Worm (Caenorhabditis elegans) whole organism, L1 larva: ENCODE results near the gene C06H5.6.

Experiments used
- C16A3.4 ChIP-seq: fragments of 150-350 bp; optimal IDR thresholded peaks from 2 replicates; lab custom pipeline; 2014; ENCODE audit warnings: missing biosample characterization, missing genetic modification characterization
- C34B4.2 ChIP-seq: sonication (generic microtip); optimal IDR thresholded peaks from 2 replicates; lab custom pipeline; 2017; ENCODE audit warnings: mild to moderate bottlenecking, missing genetic modification characterization, missing compliant biosample characterization
- F16B12.6 ChIP-seq: fragments of 150-350 bp; optimal IDR thresholded peaks from 2 replicates; lab custom pipeline; 2014; ENCODE audit warnings: missing biosample characterization, missing genetic modification characterization
- alr-1 ChIP-seq: fragments of 200-800 bp; sonication (Bioruptor generic); optimal IDR thresholded peaks from 2 replicates; lab custom pipeline; 2018; ENCODE audit warnings: borderline replicate concordance, mild to moderate bottlenecking, missing genetic modification characterization, missing compliant biosample characterization
- ama-1 ChIP-seq: fragments of 150-350 bp; optimal IDR thresholded peaks from 2 replicates; lab custom pipeline; 2014
- blmp-1 ChIP-seq: fragments of 150-350 bp; optimal IDR thresholded peaks from 2 replicates; lab custom pipeline; 2014; ENCODE audit warnings: missing biosample characterization, missing genetic modification characterization
- ceh-63 ChIP-seq: fragments of 200-800 bp; sonication (Bioruptor generic); optimal IDR thresholded peaks from 2 replicates; lab custom pipeline; 2018; ENCODE audit warnings: mild to moderate bottlenecking, missing genetic modification characterization, missing compliant biosample characterization
- ces-1 ChIP-seq: fragments of 150-350 bp; optimal IDR thresholded peaks from 2 replicates; lab custom pipeline; 2014; ENCODE audit warnings: missing biosample characterization, missing genetic modification reagents, missing genetic modification characterization
- dpl-1 ChIP-seq, 3 experiments: fragments of 150-350 bp in 2 of 3; sonication (generic microtip) in 1 of 3; optimal IDR thresholded peaks; 2 replicates each; lab custom pipeline; 2014 to 2017; ENCODE audit warnings: missing biosample characterization in 3 of 3, missing genetic modification characterization in 3 of 3, missing genetic modification reagents in 3 of 3
- dsc-1 ChIP-seq: sonication (generic microtip); optimal IDR thresholded peaks from 2 replicates; lab custom pipeline; 2016; ENCODE audit warnings: mild to moderate bottlenecking, missing genetic modification characterization, missing compliant biosample characterization
- efl-1 ChIP-seq, 4 experiments: fragments of 150-350 bp; optimal IDR thresholded peaks in 3 of 4; peaks in 1 of 4; 1 replicate in 1 of 4; 2 replicates in 3 of 4; lab custom pipeline; 2014; ENCODE audit warnings: missing biosample characterization in 2 of 4, missing genetic modification characterization in 2 of 4, missing genetic modification reagents in 2 of 4
- efl-3 ChIP-seq: fragments of 200-800 bp; sonication (Bioruptor generic); optimal IDR thresholded peaks from 2 replicates; lab custom pipeline; 2018; ENCODE audit warnings: mild to moderate bottlenecking, missing genetic modification characterization, missing compliant biosample characterization
- elt-3 ChIP-seq, 6 experiments: fragments of 150-350 bp in 1 of 6; sonication (generic microtip); optimal IDR thresholded peaks; 2 replicates each; lab custom pipeline; 2017 to 2018; ENCODE audit warnings: missing biosample characterization in 6 of 6, missing genetic modification characterization in 6 of 6, inconsistent platforms in 1 of 6
- ets-5 ChIP-seq: fragments of 200-800 bp; sonication (Bioruptor generic); IDR thresholded peaks from 2 replicates; pipeline ENCODE4 v1.3.6; 2022; ENCODE audit warnings: missing genetic modification characterization, missing compliant biosample characterization
- fkh-10 ChIP-seq: sonication (generic microtip); optimal IDR thresholded peaks from 2 replicates; lab custom pipeline; 2017; ENCODE audit warnings: missing biosample characterization, missing genetic modification reagents, missing genetic modification characterization
- fkh-4 ChIP-seq: sonication (generic microtip); optimal IDR thresholded peaks from 2 replicates; lab custom pipeline; 2016; ENCODE audit warnings: missing compliant biosample characterization, missing genetic modification characterization, borderline replicate concordance
- fkh-8 ChIP-seq: sonication (generic microtip); optimal IDR thresholded peaks from 2 replicates; lab custom pipeline; 2016; ENCODE audit warnings: mild to moderate bottlenecking, missing genetic modification characterization, missing compliant biosample characterization
- grh-1 ChIP-seq: fragments of 200-800 bp; sonication (Bioruptor generic); IDR thresholded peaks from 2 replicates; pipeline ENCODE4 v1.3.6; 2022; ENCODE audit warnings: missing genetic modification reagents, missing genetic modification characterization, missing compliant biosample characterization
- hpl-2 ChIP-seq: fragments of 150-350 bp; optimal IDR thresholded peaks from 2 replicates; lab custom pipeline; 2014; ENCODE audit warnings: missing biosample characterization, missing genetic modification reagents, missing genetic modification characterization
- irx-1 ChIP-seq: sonication (generic microtip); optimal IDR thresholded peaks from 2 replicates; lab custom pipeline; 2016; ENCODE audit warnings: missing genetic modification characterization, missing compliant biosample characterization
- isw-1 ChIP-seq: fragments of 200-800 bp; sonication (Bioruptor generic); IDR thresholded peaks from 2 replicates; pipeline ENCODE4 v1.3.6; 2022; ENCODE audit warnings: missing genetic modification characterization, missing compliant biosample characterization
- lin-13 ChIP-seq: fragments of 150-350 bp; optimal IDR thresholded peaks from 2 replicates; lab custom pipeline; 2014; ENCODE audit warnings: missing biosample characterization, missing genetic modification reagents, missing genetic modification characterization
- lin-14 ChIP-seq: fragments of 200-800 bp; sonication (Bioruptor generic); optimal IDR thresholded peaks from 2 replicates; lab custom pipeline; 2018; ENCODE audit warnings: mild to moderate bottlenecking, missing genetic modification characterization, moderate library complexity, missing compliant biosample characterization
- lin-15B ChIP-seq: fragments of 150-350 bp; sonication (generic microtip); optimal IDR thresholded peaks from 3 replicates; lab custom pipeline; 2014; ENCODE audit warnings: missing biosample characterization, missing genetic modification characterization
- lin-35 ChIP-seq, 2 experiments: fragments of 150-350 bp; optimal IDR thresholded peaks; 2 replicates each; lab custom pipeline; 2014; ENCODE audit warnings: missing biosample characterization in 2 of 2, missing genetic modification characterization in 2 of 2, missing genetic modification reagents in 2 of 2
- lin-39 ChIP-seq: fragments of 150-350 bp; optimal IDR thresholded peaks from 2 replicates; lab custom pipeline; 2014; ENCODE audit warnings: missing biosample characterization, missing genetic modification reagents, missing genetic modification characterization
- lir-3 ChIP-seq: sonication (generic microtip); optimal IDR thresholded peaks from 2 replicates; lab custom pipeline; 2016; ENCODE audit warnings: mild to moderate bottlenecking, missing genetic modification characterization, moderate library complexity, missing compliant biosample characterization; ENCODE audit not compliant: poor library complexity
- lsy-2 ChIP-seq, 2 experiments: fragments of 150-350 bp; optimal IDR thresholded peaks; 2 replicates each; lab custom pipeline; 2014; ENCODE audit warnings: missing biosample characterization in 2 of 2, missing genetic modification characterization in 2 of 2
- mab-9 ChIP-seq: fragments of 200-800 bp; sonication (Bioruptor generic); IDR thresholded peaks from 2 replicates; pipeline ENCODE4 v1.3.6; 2022; ENCODE audit warnings: missing genetic modification reagents, missing genetic modification characterization, missing compliant biosample characterization
- mep-1 ChIP-seq: fragments of 150-350 bp; optimal IDR thresholded peaks from 2 replicates; lab custom pipeline; 2014; ENCODE audit warnings: missing biosample characterization, missing genetic modification characterization
- nhr-11 ChIP-seq: fragments of 150-350 bp; optimal IDR thresholded peaks from 2 replicates; lab custom pipeline; 2014; ENCODE audit warnings: missing biosample characterization, missing genetic modification characterization
- nhr-19 ChIP-seq: fragments of 200-800 bp; sonication (Bioruptor generic); conservative IDR thresholded peaks from 2 replicates; pipeline ENCODE4 v1.3.6; 2022; ENCODE audit warnings: missing genetic modification characterization, missing compliant biosample characterization
- nhr-20 ChIP-seq: sonication (generic microtip); optimal IDR thresholded peaks from 2 replicates; lab custom pipeline; 2016; ENCODE audit warnings: mild to moderate bottlenecking, missing genetic modification characterization, missing compliant biosample characterization
- nhr-28 ChIP-seq: fragments of 150-350 bp; optimal IDR thresholded peaks from 2 replicates; lab custom pipeline; 2014; ENCODE audit warnings: missing biosample characterization, missing genetic modification characterization
- nhr-71 ChIP-seq: sonication (generic microtip); optimal IDR thresholded peaks from 2 replicates; lab custom pipeline; 2016; ENCODE audit warnings: mild to moderate bottlenecking, missing genetic modification characterization, moderate library complexity, missing compliant biosample characterization
- nhr-84 ChIP-seq: sonication (generic microtip); optimal IDR thresholded peaks from 2 replicates; lab custom pipeline; 2017; ENCODE audit warnings: missing biosample characterization, missing genetic modification characterization
- nhr-85 ChIP-seq: sonication (generic microtip); peaks from one replicate; lab custom pipeline; 2016; ENCODE audit warnings: missing genetic modification characterization, inconsistent platforms, missing compliant biosample characterization
- nhr-90 ChIP-seq: sonication (generic microtip); optimal IDR thresholded peaks from 2 replicates; lab custom pipeline; 2016; ENCODE audit warnings: mild to moderate bottlenecking, missing genetic modification characterization, missing compliant biosample characterization; ENCODE audit not compliant: poor library complexity
- pax-3 ChIP-seq: fragments of 200-800 bp; sonication (Bioruptor generic); optimal IDR thresholded peaks from 2 replicates; lab custom pipeline; 2018; ENCODE audit warnings: mild to moderate bottlenecking, missing genetic modification characterization, moderate library complexity, missing compliant biosample characterization
- pqm-1 ChIP-seq: sonication (generic microtip); optimal IDR thresholded peaks from 3 replicates; lab custom pipeline; 2017; ENCODE audit warnings: missing biosample characterization, missing genetic modification characterization
- rnt-1 ChIP-seq: sonication (generic microtip); optimal IDR thresholded peaks from 2 replicates; lab custom pipeline; 2016; ENCODE audit warnings: mild to moderate bottlenecking, missing genetic modification characterization, moderate library complexity, missing compliant biosample characterization
- skn-1 ChIP-seq: fragments of 150-350 bp; optimal IDR thresholded peaks from 2 replicates; lab custom pipeline; 2014; ENCODE audit warnings: missing biosample characterization, missing genetic modification characterization
- snu-23 ChIP-seq: sonication (generic microtip); optimal IDR thresholded peaks from 2 replicates; lab custom pipeline; 2016; ENCODE audit warnings: missing genetic modification characterization, missing compliant biosample characterization
- sox-4 ChIP-seq: sonication (generic microtip); optimal IDR thresholded peaks from 2 replicates; lab custom pipeline; 2016; ENCODE audit warnings: missing genetic modification characterization, missing compliant biosample characterization
- sup-37 ChIP-seq: fragments of 200-800 bp; sonication (Bioruptor generic); optimal IDR thresholded peaks from 2 replicates; lab custom pipeline; 2018; ENCODE audit warnings: mild to moderate bottlenecking, missing genetic modification characterization, missing compliant biosample characterization
- tbx-2 ChIP-seq: sonication (generic microtip); optimal IDR thresholded peaks from 2 replicates; lab custom pipeline; 2016; ENCODE audit warnings: missing genetic modification characterization, missing compliant biosample characterization
- unc-62 ChIP-seq: fragments of 150-350 bp; optimal IDR thresholded peaks from 2 replicates; lab custom pipeline; 2014; ENCODE audit warnings: missing biosample characterization, missing genetic modification reagents, missing genetic modification characterization
- unc-86 ChIP-seq: sonication (generic microtip); optimal IDR thresholded peaks from 2 replicates; lab custom pipeline; 2016; ENCODE audit warnings: missing genetic modification characterization, missing compliant biosample characterization
- vab-15 ChIP-seq: sonication (generic microtip); optimal IDR thresholded peaks from 2 replicates; lab custom pipeline; 2017; ENCODE audit warnings: missing genotype, mild to moderate bottlenecking, missing genetic modification characterization, missing compliant biosample characterization
- zag-1 ChIP-seq: fragments of 150-350 bp; optimal IDR thresholded peaks from 2 replicates; lab custom pipeline; 2014; ENCODE audit warnings: missing biosample characterization, missing genetic modification characterization
- zip-4 ChIP-seq: fragments of 200-800 bp; sonication (Bioruptor generic); optimal IDR thresholded peaks from 2 replicates; lab custom pipeline; 2018; ENCODE audit warnings: mild to moderate bottlenecking, missing genetic modification characterization, moderate library complexity, missing compliant biosample characterization

The C06H5.6 gene

DNA sequence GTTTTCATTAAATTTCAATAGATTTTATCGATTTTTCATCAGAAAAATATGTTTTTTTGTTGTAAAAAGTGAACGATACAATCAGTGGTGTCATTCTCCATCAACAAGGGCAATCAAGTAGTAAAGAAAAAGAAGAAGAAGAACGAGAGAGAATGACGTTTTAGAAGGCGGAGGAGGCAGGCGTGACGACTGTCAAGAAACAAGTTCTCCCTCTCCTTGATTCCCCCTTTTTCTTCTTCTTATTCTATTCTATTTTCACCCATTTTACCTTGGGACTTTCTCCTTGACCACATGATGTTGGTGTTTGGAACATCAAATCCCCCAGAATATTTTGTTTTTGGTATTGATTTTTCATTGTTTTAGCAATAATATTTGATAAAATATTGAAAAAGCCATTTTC lies 17.0 kb upstream of the C06H5.6 start:
- TF ChIP-seq sox-4 (tag; lab: Kevin White, UChicago), result no peak
- peak in 1 of 3 experiments; percentile 2 for TF ChIP-seq dpl-1 (GFP tag; optimal IDR thresholded peaks at IDR 0.05; lab: Kevin White, UChicago)
- no peak for TF ChIP-seq dsc-1
- TF ChIP-seq nhr-90 (tag; lab: Kevin White, UChicago), result no peak
- peak; percentile 7; the same call in 1 of the 2 replicates for TF ChIP-seq nhr-19 (GFP tag; lab: Robert Waterston, UW)
- TF ChIP-seq mep-1, result peak; percentile 19
- TF ChIP-seq nhr-11 (tag; lab: Kevin White, UChicago), result no peak
- TF ChIP-seq lin-15B, result no peak
- TF ChIP-seq efl-3 (GFP tag; lab: Kevin White, UChicago), result no peak
- no peak for TF ChIP-seq pqm-1 (tag; lab: Kevin White, UChicago)
- no peak for TF ChIP-seq ces-1
- TF ChIP-seq snu-23, result peak; percentile 43
- TF ChIP-seq fkh-4 (tag; lab: Kevin White, UChicago), result no peak
- no peak for TF ChIP-seq tbx-2 (tag; lab: Kevin White, UChicago)
- TF ChIP-seq isw-1 (GFP tag; lab: Robert Waterston, UW), result no peak
- TF ChIP-seq ets-5 (GFP tag; lab: Robert Waterston, UW), result no peak
- TF ChIP-seq nhr-28 (tag; lab: Kevin White, UChicago), result no peak
- TF ChIP-seq fkh-10 (GFP tag; lab: Kevin White, UChicago), result no peak
- TF ChIP-seq sup-37, result no peak
- no peak for TF ChIP-seq grh-1 (GFP tag; lab: Robert Waterston, UW)
- TF ChIP-seq alr-1 (tag; lab: Kevin White, UChicago), result no peak
- TF ChIP-seq C16A3.4 (tag; lab: Kevin White, UChicago), result peak; percentile 31
- peak; percentile 12 for TF ChIP-seq nhr-71 (tag; lab: Kevin White, UChicago)
- TF ChIP-seq ama-1 (lab: Kevin White, UChicago), result no peak
- TF ChIP-seq elt-3 (tag; optimal IDR thresholded peaks at IDR 0.05; lab: Kevin White, UChicago), result peak in 1 of 6 experiments; percentile 52
- peak in 1 of 2 experiments; percentile 49 for TF ChIP-seq lin-35 (GFP tag; optimal IDR thresholded peaks at IDR 0.05; lab: Kevin White, UChicago)
- no peak for TF ChIP-seq hpl-2 (GFP tag; lab: Kevin White, UChicago)
- TF ChIP-seq lsy-2 (tag; optimal IDR thresholded peaks at IDR 0.05; lab: Kevin White, UChicago), result peak in 1 of 2 experiments; percentile 18
- no peak for TF ChIP-seq irx-1 (tag; lab: Kevin White, UChicago)
- no peak for TF ChIP-seq efl-1 (optimal IDR thresholded peaks at IDR 0.05; lab: Kevin White, UChicago)
- peak in 1 of 2 experiments; percentile 86 for TF ChIP-seq efl-1 (GFP tag; optimal IDR thresholded peaks at IDR 0.05 in 1 of 2; lab: Kevin White, UChicago)
- TF ChIP-seq nhr-20 (tag; lab: Kevin White, UChicago), result peak; percentile 38
- no peak for TF ChIP-seq unc-62 (GFP tag; lab: Kevin White, UChicago)
- TF ChIP-seq blmp-1 (tag; lab: Kevin White, UChicago), result peak; percentile 97
- TF ChIP-seq ceh-63 (GFP tag; lab: Kevin White, UChicago), result no peak
- no peak for TF ChIP-seq rnt-1 (tag; lab: Kevin White, UChicago)
- no peak for TF ChIP-seq C34B4.2 (tag; lab: Kevin White, UChicago)
- no peak for TF ChIP-seq mab-9 (GFP tag; lab: Robert Waterston, UW)
- no peak for TF ChIP-seq pax-3 (tag; lab: Kevin White, UChicago)
- TF ChIP-seq nhr-85 (tag; lab: Kevin White, UChicago), result peak; percentile 84
- TF ChIP-seq lin-13, result no peak
- no peak for TF ChIP-seq vab-15 (tag; lab: Kevin White, UChicago)
- no peak for TF ChIP-seq lin-39 (tag; lab: Kevin White, UChicago)
- peak; percentile 72 for TF ChIP-seq lin-14 (GFP tag; lab: Kevin White, UChicago)
- TF ChIP-seq zag-1 (tag; lab: Kevin White, UChicago), result no peak
- TF ChIP-seq nhr-84 (tag; lab: Kevin White, UChicago), result no peak
- no peak for TF ChIP-seq zip-4 (GFP tag; lab: Kevin White, UChicago)
- TF ChIP-seq skn-1 (tag; lab: Kevin White, UChicago), result no peak
- TF ChIP-seq fkh-8 (tag; lab: Kevin White, UChicago), result no peak
- TF ChIP-seq lir-3, result no peak
- no peak for TF ChIP-seq F16B12.6 (tag; lab: Kevin White, UChicago)
- TF ChIP-seq unc-86 (tag; lab: Kevin White, UChicago), result no peak
